Fruit fly (Drosophila melanogaster): Measurements from ENCODE around the gene CG9727.
A peak's percentile ranks its signal among the peaks of the same experiment; 100 is the strongest.

The CG9727 gene

DNA sequence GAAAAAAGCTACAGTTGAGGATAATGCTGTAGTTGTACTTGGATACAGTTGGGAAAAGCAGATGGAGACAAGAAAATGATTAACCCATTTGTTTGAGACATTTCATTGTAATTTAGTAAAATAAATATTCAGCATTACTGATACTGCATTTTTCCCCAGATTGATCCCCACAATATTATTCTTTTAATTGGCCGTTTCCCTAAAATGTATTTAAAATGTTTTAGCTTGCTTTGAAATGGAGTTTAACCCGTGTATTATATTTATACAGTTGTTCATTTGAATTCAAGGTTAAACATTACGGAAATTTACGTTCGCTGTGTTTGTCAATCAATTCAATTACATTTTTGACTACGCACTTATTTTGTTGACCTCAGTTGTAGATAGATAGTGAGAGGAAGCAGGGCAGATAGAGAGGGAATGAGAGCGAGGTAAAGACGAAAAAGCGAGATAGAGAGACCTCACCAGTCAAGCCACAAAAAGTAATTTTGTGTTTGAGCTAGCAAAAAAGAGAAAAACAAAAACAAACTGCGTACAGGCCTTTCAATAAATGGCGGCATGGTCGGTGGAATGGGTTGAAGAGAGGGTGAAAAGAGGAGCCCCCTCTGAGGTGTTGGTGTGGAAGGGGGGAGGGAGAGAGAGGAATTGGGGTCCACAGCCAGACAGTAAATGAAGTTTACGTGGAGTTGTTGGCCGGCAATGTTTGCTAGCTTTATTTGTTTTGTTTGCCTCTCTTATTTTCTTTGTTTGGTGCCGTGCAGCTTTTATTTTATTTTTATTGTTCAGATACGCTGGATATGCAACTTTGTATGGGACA lies 45.9 kb downstream of the CG9727 start (continued):
- peak; percentile 51 to 84 for TF ChIP-seq bsh (GFP tag; optimal IDR thresholded peaks at IDR 0.05)
- TF ChIP-seq MTF-1 (GFP tag; optimal IDR thresholded peaks at IDR 0.05; ENCODE audit: borderline replicate concordance): no peak
- peak; percentile 75 for TF ChIP-seq CG3838 (GFP tag; optimal IDR thresholded peaks at IDR 0.05)
- peak; percentile 65 for TF ChIP-seq ATbp (GFP tag; optimal IDR thresholded peaks at IDR 0.05)
- peak; percentile 27 for TF ChIP-seq Hey (tag; optimal IDR thresholded peaks at IDR 0.05)
- no peak for TF ChIP-seq prd (optimal IDR thresholded peaks at IDR 0.05)
- TF ChIP-seq prd (GFP tag; IDR thresholded peaks at IDR 0.05): peak; percentile 81
- peak; percentile 96 for TF ChIP-seq CG2678 (tag; optimal IDR thresholded peaks at IDR 0.05)
- TF ChIP-seq tap (tag; optimal IDR thresholded peaks at IDR 0.05): peak; percentile 86
- TF ChIP-seq lilli (GFP tag; optimal IDR thresholded peaks at IDR 0.05): peak; percentile 90
- peak; percentile 91 for TF ChIP-seq grau (tag; optimal IDR thresholded peaks at IDR 0.05)
- 0 out of 2 replicates have a peak, but pooled peaks have one; percentile 36 for TF ChIP-seq CG11085 (GFP tag; IDR thresholded peaks at IDR 0.05)
- TF ChIP-seq D19A (tag; optimal IDR thresholded peaks at IDR 0.05): peak; percentile 88
- TF ChIP-seq E2f2 (GFP tag; IDR thresholded peaks at IDR 0.05): peak; percentile 45
- peak; percentile 54 for TF ChIP-seq CG3163 (GFP tag; optimal IDR thresholded peaks at IDR 0.05)
- TF ChIP-seq hbn (GFP tag; IDR thresholded peaks at IDR 0.05; ENCODE audit: partially characterized antibody): no peak
- TF ChIP-seq CG12104 (GFP tag; optimal IDR thresholded peaks at IDR 0.05): peak; percentile 92
- peak; percentile 87 for TF ChIP-seq CG13296 (GFP tag; optimal IDR thresholded peaks at IDR 0.05)
- peak in 1 of 2 experiments; percentile 56 for TF ChIP-seq crp (GFP tag; optimal IDR thresholded peaks at IDR 0.05)
- TF ChIP-seq Opbp (GFP tag; IDR thresholded peaks at IDR 0.05; ENCODE audit: partially characterized antibody): no peak
- TF ChIP-seq CG16815 (GFP tag; optimal IDR thresholded peaks at IDR 0.05): peak; percentile 76
- peak; percentile 75 for TF ChIP-seq tgo (GFP tag; IDR thresholded peaks at IDR 0.05)
- peak; percentile 51 for TF ChIP-seq Sry-β (GFP tag; optimal IDR thresholded peaks at IDR 0.05)
- TF ChIP-seq zen2 (GFP tag; IDR thresholded peaks at IDR 0.05; ENCODE audit: partially characterized antibody): no peak
- TF ChIP-seq nerfin-1 (tag; optimal IDR thresholded peaks at IDR 0.05): peak; percentile 87
- TF ChIP-seq Sox100B (GFP tag; optimal IDR thresholded peaks at IDR 0.05): peak; percentile 95
- TF ChIP-seq Atf3 (GFP tag; optimal IDR thresholded peaks at IDR 0.05): peak; percentile 53
- peak; percentile 79 for TF ChIP-seq Chrac-16 (GFP tag; optimal IDR thresholded peaks at IDR 0.05)
- peak; percentile 73 for TF ChIP-seq btn (GFP tag; optimal IDR thresholded peaks at IDR 0.05)
- peak; percentile 87 for TF ChIP-seq row (GFP tag; IDR thresholded peaks at IDR 0.05)
- TF ChIP-seq ftz-f1 (GFP tag; optimal IDR thresholded peaks at IDR 0.05): peak; percentile 37
- no peak for TF ChIP-seq Elba2 (GFP tag; optimal IDR thresholded peaks at IDR 0.05)
- peak; percentile 47 for TF ChIP-seq CG4360 (GFP tag; IDR thresholded peaks at IDR 0.05)
- TF ChIP-seq CG10267 (tag; optimal IDR thresholded peaks at IDR 0.05): peak; percentile 83
- TF ChIP-seq CG4707 (GFP tag; optimal IDR thresholded peaks at IDR 0.05): peak; percentile 38
- peak; percentile 69 for TF ChIP-seq CG2875 (GFP tag; optimal IDR thresholded peaks at IDR 0.05)
- TF ChIP-seq CG16779 (GFP tag; IDR thresholded peaks at IDR 0.05): no peak
- peak; percentile 90 for TF ChIP-seq org-1 (GFP tag; optimal IDR thresholded peaks at IDR 0.05)
- TF ChIP-seq mirr (GFP tag; optimal IDR thresholded peaks at IDR 0.05): peak; percentile 80
- TF ChIP-seq CG6813 (GFP tag; optimal IDR thresholded peaks at IDR 0.05): peak; percentile 76
- TF ChIP-seq CG14860 (GFP tag; IDR thresholded peaks at IDR 0.05; ENCODE audit: partially characterized antibody): no peak
- peak; percentile 77 for TF ChIP-seq sqz (GFP tag; optimal IDR thresholded peaks at IDR 0.05)
- TF ChIP-seq cas (GFP tag; IDR thresholded peaks at IDR 0.05): no peak
- TF ChIP-seq CG5180 (GFP tag; optimal IDR thresholded peaks at IDR 0.05): peak; percentile 77
- TF ChIP-seq HLH54F (GFP tag; optimal IDR thresholded peaks at IDR 0.05): peak; percentile 81
- TF ChIP-seq exex (tag; optimal IDR thresholded peaks at IDR 0.05): peak; percentile 47
- TF ChIP-seq TFAM (GFP tag; optimal IDR thresholded peaks at IDR 0.05): no peak
- peak; percentile 74 for TF ChIP-seq unpg (GFP tag; optimal IDR thresholded peaks at IDR 0.05)

All from whole organism, embryonic.